Fruit fly (Drosophila melanogaster) whole organism, embryonic: ENCODE data around the gene CG7149.

Experiments
- C15 ChIP-seq: fragments of 200-800 bp; sonication (Bioruptor generic); IDR thresholded peaks from 3 replicates; pipeline ENCODE4 v1.3.6; 2022; ENCODE audit warnings: missing biosample characterization, missing genetic modification characterization
- CG10209 ChIP-seq: fragments of 200-800 bp; sonication (Bioruptor generic); optimal IDR thresholded peaks from 3 replicates; lab custom pipeline; 2017; ENCODE audit warnings: missing biosample characterization, mild to moderate bottlenecking, missing genetic modification characterization, missing genetic modification reagents
- CG11504 ChIP-seq: fragments of 200-800 bp; sonication (Bioruptor generic); optimal IDR thresholded peaks from 3 replicates; lab custom pipeline; 2019; ENCODE audit warnings: missing biosample characterization, mild to moderate bottlenecking, missing genetic modification characterization, moderate library complexity
- CG14965 ChIP-seq: fragments of 200-800 bp; sonication (Bioruptor generic); optimal IDR thresholded peaks from 2 replicates; lab custom pipeline; 2016; ENCODE audit warnings: missing biosample characterization, missing genetic modification characterization, borderline replicate concordance
- CG15601 ChIP-seq: fragments of 200-800 bp; sonication (Bioruptor generic); optimal IDR thresholded peaks from 3 replicates; lab custom pipeline; 2019; ENCODE audit warnings: missing biosample characterization, mild to moderate bottlenecking, missing genetic modification characterization, moderate library complexity
- CG16813 ChIP-seq: fragments of 200-800 bp; sonication (Bioruptor generic); IDR thresholded peaks from 3 replicates; pipeline ENCODE4 v1.3.6; 2022; ENCODE audit warnings: missing biosample characterization, missing genetic modification characterization; ENCODE audit not compliant: partially characterized antibody
- CG17328 ChIP-seq: fragments of 200-800 bp; sonication (Bioruptor generic); IDR thresholded peaks from 2 replicates; pipeline ENCODE4 v1.3.6; 2022; ENCODE audit warnings: missing biosample characterization, missing genetic modification characterization
- CG17912 ChIP-seq: fragments of 200-800 bp; sonication (Bioruptor generic); optimal IDR thresholded peaks from 2 replicates; lab custom pipeline; 2018; ENCODE audit warnings: missing biosample characterization, mild to moderate bottlenecking, missing genetic modification characterization
- CG2199 ChIP-seq: fragments of 200-800 bp; sonication (Bioruptor generic); IDR thresholded peaks from 3 replicates; pipeline ENCODE4 v1.3.6; 2022; ENCODE audit warnings: missing biosample characterization, missing genetic modification characterization
- CG2889 ChIP-seq: fragments of 200-800 bp; sonication (Bioruptor generic); IDR thresholded peaks from 3 replicates; pipeline ENCODE4 v1.3.6; 2022; ENCODE audit warnings: missing biosample characterization, missing genetic modification characterization
- CG3847 ChIP-seq: fragments of 200-800 bp; sonication (Bioruptor generic); IDR thresholded peaks from 2 replicates; pipeline ENCODE4 v1.3.6; 2022; ENCODE audit warnings: missing biosample characterization, missing genetic modification characterization
- CG4328 ChIP-seq: fragments of 200-800 bp; sonication (Bioruptor generic); optimal IDR thresholded peaks from 3 replicates; lab custom pipeline; 2017; ENCODE audit warnings: missing biosample characterization, missing genetic modification reagents, missing genetic modification characterization
- CG4360 ChIP-seq: fragments of 200-800 bp; sonication (Bioruptor generic); IDR thresholded peaks from 2 replicates; pipeline ENCODE4 v1.3.6; 2022; ENCODE audit warnings: missing biosample characterization, missing genetic modification characterization
- CG4404 ChIP-seq: fragments of 200-800 bp; sonication (Bioruptor generic); IDR thresholded peaks from 2 replicates; pipeline ENCODE4 v1.3.6; 2022; ENCODE audit warnings: missing biosample characterization, missing genetic modification characterization
- CG4617 ChIP-seq: fragments of 200-800 bp; sonication (Bioruptor generic); optimal IDR thresholded peaks from 3 replicates; lab custom pipeline; 2016; ENCODE audit warnings: missing biosample characterization, missing genetic modification characterization, borderline replicate concordance
- CG4820 ChIP-seq: fragments of 200-800 bp; sonication (Bioruptor generic); optimal IDR thresholded peaks from 3 replicates; lab custom pipeline; 2016; ENCODE audit warnings: missing biosample characterization, missing genetic modification characterization
- CG6175 ChIP-seq: fragments of 200-800 bp; sonication (Bioruptor generic); IDR thresholded peaks from 3 replicates; pipeline ENCODE4 v1.3.6; 2022; ENCODE audit warnings: missing biosample characterization, missing genetic modification characterization
- CG6272 ChIP-seq: fragments of 200-800 bp; sonication (Bioruptor generic); IDR thresholded peaks from 2 replicates; pipeline ENCODE4 v1.3.6; 2022; ENCODE audit warnings: missing biosample characterization, missing genetic modification characterization
- CG9797 ChIP-seq: fragments of 200-800 bp; sonication (Bioruptor generic); optimal IDR thresholded peaks from 3 replicates; lab custom pipeline; 2018; ENCODE audit warnings: missing biosample characterization, mild to moderate bottlenecking, missing genetic modification characterization
- Dip3 ChIP-seq: fragments of 200-800 bp; sonication (Bioruptor generic); optimal IDR thresholded peaks from 3 replicates; lab custom pipeline; 2016; ENCODE audit warnings: missing biosample characterization, missing genetic modification characterization
- Elba2 ChIP-seq: fragments of 200-800 bp; sonication (Bioruptor generic); optimal IDR thresholded peaks from 3 replicates; lab custom pipeline; 2016; ENCODE audit warnings: missing biosample characterization, missing genetic modification characterization
- Gug ChIP-seq: fragments of 200-800 bp; sonication (Bioruptor generic); IDR thresholded peaks from 4 replicates; pipeline ENCODE4 v1.3.6; 2022; ENCODE audit warnings: missing biosample characterization, missing genetic modification characterization
- H2.0 ChIP-seq: fragments of 200-800 bp; sonication (Bioruptor generic); IDR thresholded peaks from 2 replicates; pipeline ENCODE4 v1.3.6; 2022; ENCODE audit warnings: missing biosample characterization, missing genetic modification characterization
- Hr3 ChIP-seq: fragments of 200-800 bp; sonication (Bioruptor generic); optimal IDR thresholded peaks from 3 replicates; lab custom pipeline; 2016; ENCODE audit warnings: missing biosample characterization, missing genetic modification characterization
- Kr ChIP-seq: fragments of 200-800 bp; sonication (Bioruptor generic); optimal IDR thresholded peaks from 2 replicates; lab custom pipeline; 2017; ENCODE audit warnings: missing biosample characterization, mild to moderate bottlenecking, missing genetic modification characterization
- Med ChIP-seq: fragments of 200-800 bp; sonication (Bioruptor generic); peaks from one replicate; lab custom pipeline; 2016; ENCODE audit warnings: missing biosample characterization, missing genetic modification characterization, mild to moderate bottlenecking, inconsistent platforms, moderate library complexity
- Ptx1 ChIP-seq: fragments of 200-800 bp; sonication (Bioruptor generic); IDR thresholded peaks from 2 replicates; pipeline ENCODE4 v1.3.6; 2022; ENCODE audit warnings: missing biosample characterization, missing genetic modification characterization
- Rfx ChIP-seq: fragments of 200-800 bp; sonication (Bioruptor generic); IDR thresholded peaks from 2 replicates; pipeline ENCODE4 v1.3.6; 2022; ENCODE audit warnings: missing biosample characterization, missing genetic modification characterization
- Scr ChIP-seq: fragments of 200-800 bp; sonication (Bioruptor generic); IDR thresholded peaks from 2 replicates; pipeline ENCODE4 v1.3.6; 2022; ENCODE audit warnings: missing biosample characterization, missing genetic modification characterization; ENCODE audit not compliant: partially characterized antibody
- Side ChIP-seq: fragments of 200-800 bp; sonication (Bioruptor generic); optimal IDR thresholded peaks from 2 replicates; lab custom pipeline; 2016; ENCODE audit warnings: missing biosample characterization, missing genetic modification characterization
- Vsx1 ChIP-seq: fragments of 200-800 bp; sonication (Bioruptor generic); optimal IDR thresholded peaks from 2 replicates; lab custom pipeline; 2017; ENCODE audit warnings: missing biosample characterization, mild to moderate bottlenecking, missing genetic modification characterization, missing genetic modification reagents
- YL-1 ChIP-seq: fragments of 200-800 bp; sonication (Bioruptor generic); optimal IDR thresholded peaks from 3 replicates; lab custom pipeline; 2017; ENCODE audit warnings: missing biosample characterization, mild to moderate bottlenecking, missing genetic modification characterization
- ash1 ChIP-seq: fragments of 200-800 bp; sonication (Bioruptor generic); optimal IDR thresholded peaks from 2 replicates; lab custom pipeline; 2018; ENCODE audit warnings: missing biosample characterization, mild to moderate bottlenecking, missing genetic modification characterization
- bbx ChIP-seq: fragments of 200-800 bp; sonication (Bioruptor generic); IDR thresholded peaks from 2 replicates; pipeline ENCODE4 v1.3.6; 2022; ENCODE audit warnings: missing biosample characterization, missing genetic modification characterization; ENCODE audit not compliant: partially characterized antibody
- chinmo ChIP-seq: fragments of 200-800 bp; sonication (Bioruptor generic); IDR thresholded peaks from 4 replicates; pipeline ENCODE4 v1.3.6; 2022; ENCODE audit warnings: missing biosample characterization, missing genetic modification characterization; ENCODE audit not compliant: partially characterized antibody
- corto ChIP-seq: fragments of 200-800 bp; sonication (Bioruptor generic); optimal IDR thresholded peaks from 2 replicates; lab custom pipeline; 2016; ENCODE audit warnings: missing biosample characterization, mild to moderate bottlenecking, missing genetic modification characterization, moderate library complexity
- crol ChIP-seq: fragments of 200-800 bp; sonication (Bioruptor generic); IDR thresholded peaks from 2 replicates; pipeline ENCODE4 v1.3.6; 2022; ENCODE audit warnings: missing biosample characterization, missing genetic modification characterization
- en ChIP-seq: fragments of 200-800 bp; sonication (Bioruptor generic); optimal IDR thresholded peaks from 2 replicates; lab custom pipeline; 2016; ENCODE audit warnings: missing biosample characterization, missing genetic modification characterization
- gcm ChIP-seq: fragments of 200-800 bp; sonication (Bioruptor generic); optimal IDR thresholded peaks from 2 replicates; lab custom pipeline; 2019; ENCODE audit warnings: missing biosample characterization, mild to moderate bottlenecking, missing genetic modification characterization, moderate library complexity
- hkb ChIP-seq, 2 experiments: fragments of 200-800 bp in 1 of 2; fragments of >200 bp in 1 of 2; sonication (Bioruptor generic) in 1 of 2; IDR thresholded peaks in 1 of 2; optimal IDR thresholded peaks in 1 of 2; 2 replicates each; pipeline versions ENCODE4 v1.3.6 to Lab custom; 2017 to 2022; ENCODE audit warnings: missing biosample characterization in 1 of 2, missing genetic modification characterization in 1 of 2
- klu ChIP-seq: fragments of 200-800 bp; sonication (Bioruptor generic); IDR thresholded peaks from 2 replicates; pipeline ENCODE4 v1.3.6; 2022; ENCODE audit warnings: missing biosample characterization, missing genetic modification characterization
- lmd ChIP-seq: fragments of 200-800 bp; sonication (Bioruptor generic); IDR thresholded peaks from 2 replicates; pipeline ENCODE4 v1.3.6; 2022; ENCODE audit warnings: missing biosample characterization, missing genetic modification characterization
- odd ChIP-seq: fragments of 200-800 bp; sonication (Bioruptor generic); optimal IDR thresholded peaks from 2 replicates; lab custom pipeline; 2017; ENCODE audit warnings: missing biosample characterization, mild to moderate bottlenecking, missing genetic modification characterization
- pb ChIP-seq: fragments of 200-800 bp; sonication (Bioruptor generic); optimal IDR thresholded peaks from 3 replicates; lab custom pipeline; 2016; ENCODE audit warnings: missing biosample characterization, missing genetic modification characterization
- pho ChIP-seq: fragments of 200-800 bp; sonication (Bioruptor generic); optimal IDR thresholded peaks from 2 replicates; lab custom pipeline; 2016; ENCODE audit warnings: missing biosample characterization, missing genetic modification characterization
- stwl ChIP-seq: fragments of 200-800 bp; sonication (Bioruptor generic); optimal IDR thresholded peaks from 3 replicates; lab custom pipeline; 2018; ENCODE audit warnings: missing biosample characterization, mild to moderate bottlenecking, missing genetic modification characterization, moderate library complexity
- tin ChIP-seq: fragments of 200-800 bp; sonication (Bioruptor generic); optimal IDR thresholded peaks from 3 replicates; lab custom pipeline; 2016; ENCODE audit warnings: missing biosample characterization, missing genetic modification characterization
- tio ChIP-seq: fragments of 200-800 bp; sonication (Bioruptor generic); optimal IDR thresholded peaks from 2 replicates; lab custom pipeline; 2017; ENCODE audit warnings: missing biosample characterization, missing genetic modification characterization, inconsistent platforms
- wek ChIP-seq: fragments of 200-800 bp; sonication (Bioruptor generic); optimal IDR thresholded peaks from 3 replicates; lab custom pipeline; 2018; ENCODE audit warnings: missing biosample characterization, mild to moderate bottlenecking, missing genetic modification characterization, moderate library complexity
- zfh1 ChIP-seq: fragments of 200-800 bp; sonication (Bioruptor generic); IDR thresholded peaks from 3 replicates; pipeline ENCODE4 v1.3.6; 2022; ENCODE audit warnings: missing biosample characterization, missing genetic modification characterization

CG7149 gene

dm6 chr2L:7828231-7828630 lies 37.9 kb upstream of the CG7149 start (continued):
- peak; percentile 92 for TF ChIP-seq Med
- no peak for TF ChIP-seq CG14965 (GFP tag; lab: Kevin White, UChicago)
- TF ChIP-seq corto (GFP tag; lab: Kevin White, UChicago) = no peak
- no peak for TF ChIP-seq ash1
- no peak for TF ChIP-seq Side (GFP tag; lab: Kevin White, UChicago)
- TF ChIP-seq pho (GFP tag; lab: Kevin White, UChicago) = peak; percentile 26
- peak; percentile 69 for TF ChIP-seq bbx
- TF ChIP-seq lmd (GFP tag; lab: Robert Waterston, UW) = no peak
- 0 out of 2 replicates have a peak, but pooled peaks have one; percentile 12 for TF ChIP-seq klu
- no peak for TF ChIP-seq Vsx1
- TF ChIP-seq H2.0 (GFP tag; lab: Robert Waterston, UW) = no peak
- no peak for TF ChIP-seq gcm (GFP tag; lab: Kevin White, UChicago)
- peak; percentile 47; the same call in 1 of the 3 replicates for TF ChIP-seq zfh1
- no peak for TF ChIP-seq pb (GFP tag; lab: Kevin White, UChicago)
- TF ChIP-seq wek (GFP tag; lab: Kevin White, UChicago) = no peak
- TF ChIP-seq CG6175 (GFP tag; lab: Robert Waterston, UW) = no peak
- TF ChIP-seq Ptx1 (GFP tag; lab: Robert Waterston, UW) = no peak
- TF ChIP-seq Elba2 (GFP tag; lab: Kevin White, UChicago) = peak; percentile 98
- TF ChIP-seq chinmo (GFP tag; lab: Robert Waterston, UW) = peak; percentile 78; the same call in 1 of the 4 replicates
- no peak for TF ChIP-seq odd (GFP tag; lab: Kevin White, UChicago)
- no peak for TF ChIP-seq CG17328 (GFP tag; lab: Robert Waterston, UW)
- TF ChIP-seq CG4328 (GFP tag; lab: Kevin White, UChicago) = no peak
- TF ChIP-seq stwl = peak; percentile 9
- no peak for TF ChIP-seq tin (GFP tag; lab: Kevin White, UChicago)
- peak; percentile 73 for TF ChIP-seq CG4617 (GFP tag; lab: Kevin White, UChicago)
- no peak for TF ChIP-seq tio (GFP tag; lab: Kevin White, UChicago)
- TF ChIP-seq CG2199 (GFP tag; lab: Robert Waterston, UW) = 0 out of 3 replicates have a peak, but pooled peaks have one; percentile 43
- no peak for TF ChIP-seq CG2889 (GFP tag; lab: Robert Waterston, UW)
- no peak for TF ChIP-seq Scr (GFP tag; lab: Robert Waterston, UW)
- peak; percentile 64 for TF ChIP-seq crol
- TF ChIP-seq CG15601 (tag; lab: Kevin White, UChicago) = no peak
- TF ChIP-seq Kr (GFP tag; lab: Kevin White, UChicago) = no peak
- TF ChIP-seq CG3847 = peak; percentile 45; the same call in 1 of the 2 replicates
- TF ChIP-seq C15 (GFP tag; lab: Robert Waterston, UW) = no peak
- peak; percentile 12 for TF ChIP-seq Dip3
- TF ChIP-seq CG10209 (GFP tag; lab: Kevin White, UChicago) = no peak
- peak; percentile 97 for TF ChIP-seq YL-1
- no peak for TF ChIP-seq CG4820
- no peak for TF ChIP-seq Hr3 (GFP tag; lab: Kevin White, UChicago)
- no peak; the same call in 1 of the 2 replicates for TF ChIP-seq CG4360 (GFP tag; lab: Robert Waterston, UW)
- no peak for TF ChIP-seq CG11504 (tag; lab: Kevin White, UChicago)
- peak; percentile 6 for TF ChIP-seq CG17912
- no peak for TF ChIP-seq CG4404 (GFP tag; lab: Robert Waterston, UW)
- TF ChIP-seq Gug (GFP tag; lab: Robert Waterston, UW) = no peak
- peak; percentile 56; the same call in 1 of the 3 replicates for TF ChIP-seq CG16813 (GFP tag; lab: Robert Waterston, UW)
- no peak for TF ChIP-seq CG9797 (GFP tag; lab: Kevin White, UChicago)
- TF ChIP-seq CG6272 (GFP tag; lab: Robert Waterston, UW) = peak; percentile 41; the same call in 1 of the 2 replicates
- peak; percentile 43; the same call in 1 of the 2 replicates for TF ChIP-seq Rfx
- no peak for TF ChIP-seq en (GFP tag; lab: Kevin White, UChicago)
- no peak for TF ChIP-seq hkb (optimal IDR thresholded peaks at IDR 0.05; lab: Kevin White, UChicago)
- no peak for TF ChIP-seq hkb (GFP tag; IDR thresholded peaks at IDR 0.05; lab: Robert Waterston, UW)
